Worm (Caenorhabditis elegans) whole organism, midembryonic: ENCODE data around the gene ZC84.1.

Experiments used
- cog-1 ChIP-seq: sonication (generic microtip); optimal IDR thresholded peaks from 2 replicates; lab custom pipeline; 2016; ENCODE audit warnings: missing genetic modification characterization, missing compliant biosample characterization
- flt-1 ChIP-seq: fragments of 200-800 bp; sonication (Bioruptor generic); IDR thresholded peaks from 2 replicates; pipeline ENCODE4 v1.3.6; 2022; ENCODE audit warnings: missing genetic modification characterization, missing compliant biosample characterization
- med-1 ChIP-seq: sonication (generic microtip); optimal IDR thresholded peaks from 2 replicates; lab custom pipeline; 2017; ENCODE audit warnings: missing genetic modification characterization, mild to moderate bottlenecking, missing compliant biosample characterization, antibody characterized with exemption, missing genetic modification reagents; ENCODE audit not compliant: insufficient read depth
- ztf-23 ChIP-seq: fragments of 200-800 bp; sonication (Bioruptor generic); IDR thresholded peaks from 2 replicates; pipeline ENCODE4 v1.3.6; 2022; ENCODE audit warnings: missing genetic modification reagents, missing genetic modification characterization, missing compliant biosample characterization

DNA sequence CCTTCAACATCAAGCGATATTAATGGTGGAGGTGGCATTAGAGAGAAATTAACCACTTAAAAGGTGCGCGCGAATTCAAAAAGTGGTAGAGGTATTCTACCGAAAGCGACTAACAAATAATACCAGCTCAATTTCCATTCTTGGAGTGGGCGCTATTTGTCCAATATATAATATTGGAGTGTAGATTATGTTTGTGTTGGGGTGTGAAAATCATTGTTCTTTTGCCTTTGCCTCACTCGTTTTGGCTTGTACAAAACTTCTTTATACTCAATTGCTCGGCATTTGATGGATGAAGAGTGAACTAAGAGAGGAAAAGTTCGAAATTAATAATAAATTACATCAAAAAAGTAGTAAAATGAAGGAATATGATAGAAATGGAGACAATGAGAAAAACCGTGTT is 25.1 kb upstream of the ZC84.1 start, which contains the start of gene T23G5.3:
- TF ChIP-seq med-1 (no peak), ztf-23 (GFP tag; lab: Robert Waterston, UW) (no peak), flt-1 (GFP tag; lab: Robert Waterston, UW) (no peak), cog-1 (no peak)
